Fruit fly (Drosophila melanogaster): ENCODE results near the gene CG10214.
A peak's percentile ranks its signal among the peaks of the same experiment; 100 is the strongest.

CG10214 gene

dm6 chr3R:23790483-23791175 is 23.3 kb upstream of the CG10214 start (continued):
- TF ChIP-seq CG8319 (GFP tag; optimal IDR thresholded peaks at IDR 0.05) (no peak), Gug (GFP tag; IDR thresholded peaks at IDR 0.05) (no peak), spab (GFP tag; optimal IDR thresholded peaks at IDR 0.05) (no peak), Met (GFP tag; optimal IDR thresholded peaks at IDR 0.05) (no peak), dsx (GFP tag; optimal IDR thresholded peaks at IDR 0.05; ENCODE audit: poor library complexity, severe bottlenecking) (no peak), CG11762 (GFP tag; optimal IDR thresholded peaks at IDR 0.05; ENCODE audit: insufficient read depth) (no peak), svp (GFP tag) (peak; percentile 98), CG34406 (GFP tag; optimal IDR thresholded peaks at IDR 0.05) (peak; percentile 5), dac (GFP tag; optimal IDR thresholded peaks at IDR 0.05) (no peak), OdsH (GFP tag; optimal IDR thresholded peaks at IDR 0.05) (no peak), CG6854 (GFP tag; optimal IDR thresholded peaks at IDR 0.05) (no peak), CG6808 (GFP tag; optimal IDR thresholded peaks at IDR 0.05) (no peak)

DNA sequence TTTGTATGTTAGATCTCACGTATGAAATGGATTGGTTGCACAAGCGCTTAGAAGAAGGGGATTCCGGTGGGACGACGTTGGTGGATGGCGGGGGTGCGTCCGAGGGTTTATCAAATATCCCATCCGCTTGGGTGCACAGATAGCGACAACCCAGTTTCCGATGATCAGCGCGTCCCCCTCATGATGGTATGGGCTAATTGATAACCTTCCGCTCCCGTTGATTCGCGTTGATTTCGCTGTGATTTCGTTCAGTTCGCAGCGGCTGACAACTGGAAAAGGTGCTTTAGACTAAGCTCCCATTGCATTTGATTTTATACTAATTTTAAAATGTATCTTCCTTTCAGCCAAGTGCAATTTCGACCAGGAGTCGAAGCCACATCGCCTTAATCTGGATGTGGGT is 22.3 kb upstream of the CG10214 start:
- TF ChIP-seq CG8632 (GFP tag; optimal IDR thresholded peaks at IDR 0.05) (no peak), svp (GFP tag) (peak; percentile 99)

dm6 chr3R:23788406-23789021 is 21.2 kb upstream of the CG10214 start:
- TF ChIP-seq CG8119 (GFP tag; IDR thresholded peaks at IDR 0.05) = peak; percentile 79
- TF ChIP-seq CG6276 (GFP tag; optimal IDR thresholded peaks at IDR 0.05) = peak; percentile 69
- TF ChIP-seq Eip75B (GFP tag; optimal IDR thresholded peaks at IDR 0.05) = peak; percentile 78
- TF ChIP-seq Blimp-1 (GFP tag; optimal IDR thresholded peaks at IDR 0.05) = no peak
- peak; percentile 73 for TF ChIP-seq CG10669 (GFP tag; optimal IDR thresholded peaks at IDR 0.05)
- TF ChIP-seq CG7368 (GFP tag; optimal IDR thresholded peaks at IDR 0.05) = peak; percentile 29
- peak; percentile 28 for TF ChIP-seq Ets21C (GFP tag; optimal IDR thresholded peaks at IDR 0.05)
- TF ChIP-seq net (GFP tag; optimal IDR thresholded peaks at IDR 0.05) = peak; percentile 69
- peak; percentile 80 for TF ChIP-seq CG10631 (GFP tag; optimal IDR thresholded peaks at IDR 0.05)
- peak; percentile 76 for TF ChIP-seq OdsH (GFP tag; optimal IDR thresholded peaks at IDR 0.05)
- TF ChIP-seq dsx (GFP tag; optimal IDR thresholded peaks at IDR 0.05; ENCODE audit: poor library complexity, severe bottlenecking) = peak; percentile 59
- peak; percentile 67 for TF ChIP-seq fd59A (GFP tag; optimal IDR thresholded peaks at IDR 0.05)
- TF ChIP-seq CG6163 (GFP tag; IDR thresholded peaks at IDR 0.05) = peak; percentile 44
- TF ChIP-seq Sox102F (GFP tag; optimal IDR thresholded peaks at IDR 0.05) = peak; percentile 53
- peak; percentile 65 to 81 for TF ChIP-seq ss (GFP tag; optimal IDR thresholded peaks at IDR 0.05)
- peak; percentile 56 for TF ChIP-seq achi (GFP tag; optimal IDR thresholded peaks at IDR 0.05)
- peak; percentile 23 for TF ChIP-seq CG11902 (GFP tag; optimal IDR thresholded peaks at IDR 0.05)
- TF ChIP-seq CG15336 (GFP tag; IDR thresholded peaks at IDR 0.05) = peak; percentile 71; the same call in 1 of the 2 replicates
- TF ChIP-seq topi (GFP tag; optimal IDR thresholded peaks at IDR 0.05) = peak; percentile 66
- TF ChIP-seq salr (GFP tag; optimal IDR thresholded peaks at IDR 0.05) = peak; percentile 48 to 73
- peak; percentile 80 for TF ChIP-seq CG3032 (tag; optimal IDR thresholded peaks at IDR 0.05)
- peak; percentile 68 for TF ChIP-seq pdm3 (GFP tag; optimal IDR thresholded peaks at IDR 0.05)
- peak; percentile 44; the same call in 1 of the 2 replicates for TF ChIP-seq CG11294 (GFP tag; IDR thresholded peaks at IDR 0.05)
- TF ChIP-seq Gug (GFP tag; IDR thresholded peaks at IDR 0.05) = peak; percentile 68
- TF ChIP-seq acj6 (GFP tag; optimal IDR thresholded peaks at IDR 0.05) = peak; percentile 72
- peak; percentile 77 for TF ChIP-seq spab (GFP tag; optimal IDR thresholded peaks at IDR 0.05)
- TF ChIP-seq CG6808 (GFP tag; optimal IDR thresholded peaks at IDR 0.05) = peak; percentile 71
- peak; percentile 24 for TF ChIP-seq CG16779 (tag; optimal IDR thresholded peaks at IDR 0.05)
- TF ChIP-seq cyc (GFP tag; optimal IDR thresholded peaks at IDR 0.05) = peak; percentile 47
- peak; percentile 70 for TF ChIP-seq CG4318 (GFP tag; optimal IDR thresholded peaks at IDR 0.05)
- TF ChIP-seq Eip78C (GFP tag) = peak; percentile 93
- peak; percentile 46 for TF ChIP-seq Sox15 (GFP tag; optimal IDR thresholded peaks at IDR 0.05)
- TF ChIP-seq Eip93F (GFP tag; optimal IDR thresholded peaks at IDR 0.05) = no peak
- peak; percentile 79 for TF ChIP-seq Ets96B (tag; optimal IDR thresholded peaks at IDR 0.05)
- peak; percentile 70 for TF ChIP-seq CG1621 (tag; optimal IDR thresholded peaks at IDR 0.05)
- peak; percentile 63 for TF ChIP-seq eg (GFP tag; IDR thresholded peaks at IDR 0.05)
- TF ChIP-seq Hr38 (GFP tag; optimal IDR thresholded peaks at IDR 0.05) = no peak
- TF ChIP-seq CG8632 (GFP tag; optimal IDR thresholded peaks at IDR 0.05) = peak; percentile 65
